Fruit fly (Drosophila melanogaster): ENCODE data around the gene aurA.

aurA gene

dm6 chr3R:11967262-11968029, 4.5 kb downstream of the aurA start, which contains the start of the genes CG12213 and GC1 (continued):
- TF ChIP-seq CG1024 (GFP tag; IDR thresholded peaks at IDR 0.05): no peak
- peak; percentile 8 for TF ChIP-seq ewg (GFP tag; optimal IDR thresholded peaks at IDR 0.05)
- TF ChIP-seq al (GFP tag; IDR thresholded peaks at IDR 0.05): 0 out of 2 replicates have a peak, but pooled peaks have one; percentile 17
- no peak for TF ChIP-seq CG4360 (GFP tag; IDR thresholded peaks at IDR 0.05)
- TF ChIP-seq sd (tag; optimal IDR thresholded peaks at IDR 0.05): no peak
- no peak for TF ChIP-seq B-H1 (GFP tag; IDR thresholded peaks at IDR 0.05)

DNA sequence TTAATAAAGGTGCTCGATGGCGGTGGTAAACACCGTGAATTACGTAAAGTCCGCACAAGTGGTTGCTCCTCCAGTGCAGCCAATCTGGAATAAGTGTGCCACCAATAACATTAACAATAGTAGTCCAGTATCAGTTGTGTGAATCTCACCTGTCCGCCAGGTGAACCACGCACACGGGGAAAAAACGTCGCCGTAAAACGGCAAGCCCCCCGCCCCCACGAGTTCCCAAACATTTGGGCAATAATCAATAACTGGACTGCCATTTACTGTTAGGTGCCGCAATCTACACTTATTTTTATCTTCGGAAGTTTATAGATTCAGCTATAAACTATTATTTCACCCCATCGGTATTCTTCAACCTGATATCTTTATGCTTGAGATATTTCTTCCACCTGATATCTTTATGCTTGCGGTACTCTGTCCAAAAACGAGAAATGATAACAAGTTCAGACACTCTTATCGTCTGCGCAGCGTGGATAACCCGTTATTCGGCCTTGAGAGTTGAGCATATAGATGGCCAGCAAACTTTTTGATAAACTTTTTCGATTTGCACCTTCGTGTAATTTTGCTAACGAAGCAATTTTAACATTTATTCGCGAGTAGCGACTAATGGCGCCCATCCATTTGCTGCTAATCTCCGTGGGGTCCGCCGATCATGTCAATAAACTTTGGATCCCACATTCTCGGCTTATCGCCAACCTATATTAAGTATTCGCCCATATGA, 5.3 kb downstream of the aurA start:
- TF ChIP-seq CG4424 (GFP tag; optimal IDR thresholded peaks at IDR 0.05) (no peak), cg (GFP tag; optimal IDR thresholded peaks at IDR 0.05) (no peak), CG14441 (GFP tag; IDR thresholded peaks at IDR 0.05) (0 out of 2 replicates have a peak, but pooled peaks have one; percentile 8), B-H2 (GFP tag; optimal IDR thresholded peaks at IDR 0.05) (peak; percentile 67), Max (GFP tag; optimal IDR thresholded peaks at IDR 0.05) (no peak), chn (GFP tag; optimal IDR thresholded peaks at IDR 0.05) (no peak), trh (GFP tag; optimal IDR thresholded peaks at IDR 0.05) (no peak), CG6791 (GFP tag; IDR thresholded peaks at IDR 0.05; ENCODE audit: partially characterized antibody) (no peak), Lhr (GFP tag; optimal IDR thresholded peaks at IDR 0.05) (no peak), Fer3 (tag; optimal IDR thresholded peaks at IDR 0.05) (peak; percentile 23), CG9876 (GFP tag; optimal IDR thresholded peaks at IDR 0.05) (no peak), E2f2 (GFP tag; IDR thresholded peaks at IDR 0.05) (no peak), ci (GFP tag; IDR thresholded peaks at IDR 0.05) (0 out of 3 replicates have a peak, but pooled peaks have one; percentile 6), crc (GFP tag; optimal IDR thresholded peaks at IDR 0.05) (no peak), CG7786 (GFP tag; optimal IDR thresholded peaks at IDR 0.05) (no peak), Rfx (GFP tag; IDR thresholded peaks at IDR 0.05) (peak; percentile 22; the same call in 1 of the 2 replicates), PHDP (tag; optimal IDR thresholded peaks at IDR 0.05) (peak; percentile 24), Hey (tag; optimal IDR thresholded peaks at IDR 0.05) (peak; percentile 60), CG10654 (GFP tag; optimal IDR thresholded peaks at IDR 0.05) (no peak), Hand (GFP tag; optimal IDR thresholded peaks at IDR 0.05) (no peak), onecut (GFP tag; IDR thresholded peaks at IDR 0.05) (peak; percentile 86), CG34376 (GFP tag; optimal IDR thresholded peaks at IDR 0.05) (peak; percentile 88), gsb (GFP tag; IDR thresholded peaks at IDR 0.05) (no peak), Stat92E (GFP tag; optimal IDR thresholded peaks at IDR 0.05) (no peak), fd64A (GFP tag; optimal IDR thresholded peaks at IDR 0.05) (no peak), nmo (GFP tag; optimal IDR thresholded peaks at IDR 0.05) (no peak), CG1792 (GFP tag; optimal IDR thresholded peaks at IDR 0.05) (no peak), CG3995 (GFP tag; optimal IDR thresholded peaks at IDR 0.05) (no peak), CG1529 (GFP tag; optimal IDR thresholded peaks at IDR 0.05) (peak; percentile 90), Pdp1 (GFP tag; optimal IDR thresholded peaks at IDR 0.05) (peak in 1 of 2 experiments; percentile 63), tx (GFP tag; optimal IDR thresholded peaks at IDR 0.05) (no peak), sd (tag; optimal IDR thresholded peaks at IDR 0.05) (peak; percentile 93), BtbVII (GFP tag; optimal IDR thresholded peaks at IDR 0.05) (peak; percentile 54), Mad (GFP tag; optimal IDR thresholded peaks at IDR 0.05) (no peak), CkIIα-i1 (GFP tag; IDR thresholded peaks at IDR 0.05) (no peak), CG14667 (GFP tag; IDR thresholded peaks at IDR 0.05) (no peak), kni (GFP tag; optimal IDR thresholded peaks at IDR 0.05) (peak; percentile 1), CG14050 (GFP tag; IDR thresholded peaks at IDR 0.05) (no peak), HLH4C (GFP tag; IDR thresholded peaks at IDR 0.05; ENCODE audit: partially characterized antibody) (no peak), ind (GFP tag; optimal IDR thresholded peaks at IDR 0.05) (no peak), chinmo (GFP tag; IDR thresholded peaks at IDR 0.05; ENCODE audit: partially characterized antibody) (0 out of 4 replicates have a peak, but pooled peaks have one; percentile 15)
